Fruit fly (Drosophila melanogaster) whole organism, wandering third instar larva: ENCODE results near the gene CG14324.

Experiments used
- CG32264 ChIP-seq: fragments of 200-800 bp; sonication (Bioruptor generic); optimal IDR thresholded peaks from 2 replicates; lab custom pipeline; 2016; ENCODE audit warnings: missing biosample characterization, missing genetic modification characterization
- CG9705 ChIP-seq: fragments of 200-800 bp; sonication (Bioruptor generic); optimal IDR thresholded peaks from 2 replicates; lab custom pipeline; 2018; ENCODE audit warnings: missing biosample characterization, mild to moderate bottlenecking, missing genetic modification characterization
- CrebA ChIP-seq: fragments of 200-800 bp; sonication (Bioruptor generic); optimal IDR thresholded peaks from 2 replicates; lab custom pipeline; 2016; ENCODE audit warnings: missing biosample characterization, mild to moderate bottlenecking, missing genetic modification characterization, borderline replicate concordance
- Dfd ChIP-seq: fragments of >200 bp; optimal IDR thresholded peaks from 2 replicates; lab custom pipeline; 2017; ENCODE audit warnings: missing biosample characterization, missing genetic modification characterization
- Dif ChIP-seq: fragments of 200-275, 200-300 bp; sonication (Bioruptor generic); optimal IDR thresholded peaks from 2 replicates; lab custom pipeline; 2018; ENCODE audit warnings: missing biosample characterization, missing genetic modification characterization; ENCODE audit not compliant: partially characterized antibody
- GATAd ChIP-seq: sonication (Bioruptor generic); optimal IDR thresholded peaks from 2 replicates; lab custom pipeline; 2016; ENCODE audit warnings: missing biosample characterization, missing genetic modification characterization
- HLH106 ChIP-seq: fragments of 200-800 bp; optimal IDR thresholded peaks from 3 replicates; lab custom pipeline; 2019; ENCODE audit warnings: missing biosample characterization, mild to moderate bottlenecking, missing genetic modification characterization, moderate library complexity
- Hnf4 ChIP-seq: fragments of 200-800 bp; sonication (Bioruptor generic); optimal IDR thresholded peaks from 2 replicates; lab custom pipeline; 2016; ENCODE audit warnings: missing biosample characterization, mild to moderate bottlenecking, missing genetic modification characterization
- Hr78 ChIP-seq: fragments of >200 bp; optimal IDR thresholded peaks from 2 replicates; lab custom pipeline; 2017; ENCODE audit warnings: missing biosample characterization, missing genetic modification characterization
- Hr83 ChIP-seq: fragments of 200-300 bp; sonication (Bioruptor generic); optimal IDR thresholded peaks from 2 replicates; lab custom pipeline; 2016; ENCODE audit warnings: missing biosample characterization, mild to moderate bottlenecking, missing genetic modification characterization, moderate library complexity; ENCODE audit not compliant: poor library complexity, severe bottlenecking
- Jra ChIP-seq: sonication (Bioruptor generic); optimal IDR thresholded peaks from 2 replicates; lab custom pipeline; 2016; ENCODE audit warnings: missing biosample characterization, missing genetic modification characterization
- Myc ChIP-seq: fragments of >200 bp; optimal IDR thresholded peaks from 2 replicates; lab custom pipeline; 2017
- N ChIP-seq: fragments of >200 bp; optimal IDR thresholded peaks from 2 replicates; lab custom pipeline; 2018; ENCODE audit warnings: missing biosample characterization, missing external identifiers, missing genetic modification characterization
- OdsH ChIP-seq: fragments of 200-800 bp; sonication (Bioruptor generic); optimal IDR thresholded peaks from 2 replicates; lab custom pipeline; 2016; ENCODE audit warnings: missing biosample characterization, mild to moderate bottlenecking, missing genetic modification characterization
- Rel ChIP-seq, 2 experiments: fragments of 200-800 bp; sonication (Bioruptor generic) in 1 of 2; optimal IDR thresholded peaks; 2 replicates in 1 of 2; 3 replicates in 1 of 2; lab custom pipeline; 2016 to 2019; ENCODE audit warnings: mild to moderate bottlenecking in 2 of 2, missing biosample characterization in 2 of 2, missing genetic modification characterization in 2 of 2, moderate library complexity in 1 of 2
- Sp1 ChIP-seq: fragments of 200-800 bp; sonication (Bioruptor generic); optimal IDR thresholded peaks from 3 replicates; lab custom pipeline; 2019; ENCODE audit warnings: missing biosample characterization, mild to moderate bottlenecking, missing genetic modification characterization, moderate library complexity
- Vsx2 ChIP-seq: fragments of 200-300, 225-300 bp; sonication (Bioruptor generic); optimal IDR thresholded peaks from 2 replicates; lab custom pipeline; 2018; ENCODE audit warnings: missing biosample characterization, missing genetic modification characterization; ENCODE audit not compliant: partially characterized antibody
- br ChIP-seq: fragments of 200-800 bp; sonication (Bioruptor generic); optimal IDR thresholded peaks from 2 replicates; lab custom pipeline; 2016; ENCODE audit warnings: missing biosample characterization, missing genetic modification characterization
- brk ChIP-seq: fragments of 200-800 bp; sonication (Bioruptor generic); optimal IDR thresholded peaks from 2 replicates; lab custom pipeline; 2016; ENCODE audit warnings: missing biosample characterization, mild to moderate bottlenecking, missing genetic modification characterization
- dmrt93B ChIP-seq: fragments of 200-800 bp; sonication (Bioruptor generic); optimal IDR thresholded peaks from 2 replicates; lab custom pipeline; 2018; ENCODE audit warnings: missing biosample characterization, mild to moderate bottlenecking, missing genetic modification characterization
- ey ChIP-seq: fragments of 200-800 bp; sonication (Bioruptor generic); optimal IDR thresholded peaks from 2 replicates; lab custom pipeline; 2016; ENCODE audit warnings: missing biosample characterization, missing genetic modification characterization
- foxo ChIP-seq, 2 experiments: fragments of 200-800 bp; sonication (Bioruptor generic); optimal IDR thresholded peaks; 2 replicates in 1 of 2; 3 replicates in 1 of 2; lab custom pipeline; 2016 to 2017; ENCODE audit warnings: missing biosample characterization in 2 of 2, missing genetic modification characterization in 2 of 2
- fru ChIP-seq: fragments of 200-800 bp; sonication (Bioruptor generic); optimal IDR thresholded peaks from 3 replicates; lab custom pipeline; 2016; ENCODE audit warnings: missing biosample characterization, mild to moderate bottlenecking, missing genetic modification characterization
- h ChIP-seq: fragments of 200-800 bp; sonication (Bioruptor generic); optimal IDR thresholded peaks from 3 replicates; lab custom pipeline; 2016; ENCODE audit warnings: missing biosample characterization, mild to moderate bottlenecking, missing genetic modification characterization
- pan ChIP-seq: fragments of >200 bp; optimal IDR thresholded peaks from 2 replicates; lab custom pipeline; 2017
- psq ChIP-seq: fragments of 200-800 bp; sonication (Bioruptor generic); optimal IDR thresholded peaks from 3 replicates; lab custom pipeline; 2017; ENCODE audit warnings: missing biosample characterization, mild to moderate bottlenecking, missing genetic modification characterization, moderate library complexity
- rgr ChIP-seq: fragments of 200-800 bp; sonication (Bioruptor generic); optimal IDR thresholded peaks from 3 replicates; lab custom pipeline; 2016; ENCODE audit warnings: missing biosample characterization, mild to moderate bottlenecking, missing genetic modification characterization
- sage ChIP-seq: fragments of 200-800 bp; sonication (Bioruptor generic); optimal IDR thresholded peaks from 2 replicates; lab custom pipeline; 2016; ENCODE audit warnings: missing biosample characterization, mild to moderate bottlenecking, missing genetic modification characterization
- tai ChIP-seq: sonication (Bioruptor generic); optimal IDR thresholded peaks from 2 replicates; lab custom pipeline; 2016; ENCODE audit warnings: missing biosample characterization, missing genetic modification characterization
- usp ChIP-seq: fragments of >200 bp; optimal IDR thresholded peaks from 2 replicates; lab custom pipeline; 2017; ENCODE audit warnings: missing biosample characterization, missing genetic modification characterization
- woc ChIP-seq: sonication (Bioruptor generic); optimal IDR thresholded peaks from 2 replicates; lab custom pipeline; 2016; ENCODE audit warnings: missing biosample characterization, mild to moderate bottlenecking, missing genetic modification characterization

The CG14324 gene

dm6 chr3R:17611411-17611810 lies 7.2 kb downstream of the CG14324 start, which contains the start of gene Edg91:
Gene Edg91 (minus strand): TSS chr3R:17611511.
- no peak for TF ChIP-seq Rel (GFP tag; optimal IDR thresholded peaks at IDR 0.05; lab: Kevin White, UChicago)
- TF ChIP-seq Rel (tag; optimal IDR thresholded peaks at IDR 0.05; lab: Kevin White, UChicago): no peak
- TF ChIP-seq HLH106 (tag; lab: Kevin White, UChicago): no peak
- TF ChIP-seq Sp1: no peak
- TF ChIP-seq Vsx2 (GFP tag; lab: Kevin White, UChicago): no peak
- no peak for TF ChIP-seq OdsH (GFP tag; lab: Kevin White, UChicago)
- TF ChIP-seq usp: no peak
- TF ChIP-seq tai: no peak
- TF ChIP-seq CG9705: no peak
- no peak for TF ChIP-seq ey (GFP tag; lab: Kevin White, UChicago)
- TF ChIP-seq pan (lab: Kevin White, UChicago): no peak
- no peak for TF ChIP-seq psq
- TF ChIP-seq CrebA (GFP tag; lab: Kevin White, UChicago): no peak
- TF ChIP-seq br (GFP tag; lab: Kevin White, UChicago): no peak
- TF ChIP-seq dmrt93B: no peak
- no peak for TF ChIP-seq fru (GFP tag; lab: Kevin White, UChicago)
- TF ChIP-seq brk: no peak
- TF ChIP-seq Hr83 (GFP tag; lab: Kevin White, UChicago): no peak

- no peak for TF ChIP-seq Jra (GFP tag; lab: Kevin White, UChicago)
- no peak for TF ChIP-seq Myc (lab: Kevin White, UChicago)
- no peak for TF ChIP-seq HLH106 (tag; lab: Kevin White, UChicago)
- no peak for TF ChIP-seq h
- no peak for TF ChIP-seq br (GFP tag; lab: Kevin White, UChicago)
- no peak for TF ChIP-seq rgr (GFP tag; lab: Kevin White, UChicago)
- TF ChIP-seq Dfd: no peak
- no peak for TF ChIP-seq CG9705
- no peak for TF ChIP-seq GATAd (GFP tag; lab: Kevin White, UChicago)
- TF ChIP-seq N (GFP tag; lab: Kevin White, UChicago): no peak
- TF ChIP-seq fru (GFP tag; lab: Kevin White, UChicago): no peak
- TF ChIP-seq sage (GFP tag; lab: Kevin White, UChicago): no peak
- TF ChIP-seq tai: no peak
- TF ChIP-seq Hnf4 (GFP tag; lab: Kevin White, UChicago): no peak
- no peak for TF ChIP-seq OdsH (GFP tag; lab: Kevin White, UChicago)
Observed at dm6 chr3R:17609059-17609458, 9.5 kb downstream of the CG14324 start, which contains the start of gene CG14329. Gene CG14329 (plus strand): TSS chr3R:17609359.

dm6 chr3R:17605872-17606271 lies 12.7 kb downstream of the CG14324 start, which contains the start of gene sll:
Gene sll (plus strand): TSS chr3R:17606106.
- TF ChIP-seq rgr (GFP tag; lab: Kevin White, UChicago) (no peak), br (GFP tag; lab: Kevin White, UChicago) (no peak), CG32264 (GFP tag; lab: Kevin White, UChicago) (no peak), OdsH (GFP tag; lab: Kevin White, UChicago) (no peak)

- TF ChIP-seq HLH106 (tag; lab: Kevin White, UChicago): peak; percentile 1
- peak; percentile 67 for TF ChIP-seq Myc (lab: Kevin White, UChicago)
- peak; percentile 51 for TF ChIP-seq Vsx2 (GFP tag; lab: Kevin White, UChicago)
- TF ChIP-seq woc (GFP tag; lab: Kevin White, UChicago): peak; percentile 46
- no peak for TF ChIP-seq Hnf4 (GFP tag; lab: Kevin White, UChicago)
Observed at dm6 chr3R:17604880-17605667, 13.5 kb downstream of the CG14324 start.

dm6 chr3R:17604198-17604879 lies 14.3 kb downstream of the CG14324 start:
- TF ChIP-seq woc (GFP tag; lab: Kevin White, UChicago): peak; percentile 25
- TF ChIP-seq Sp1: peak; percentile 78
- peak; percentile 4 for TF ChIP-seq Dif
- TF ChIP-seq OdsH (GFP tag; lab: Kevin White, UChicago): peak; percentile 22
- no peak for TF ChIP-seq br (GFP tag; lab: Kevin White, UChicago)
- no peak for TF ChIP-seq Hr78 (GFP tag; lab: Kevin White, UChicago)
- TF ChIP-seq Myc (lab: Kevin White, UChicago): no peak
- peak; percentile 33 for TF ChIP-seq rgr (GFP tag; lab: Kevin White, UChicago)
- peak; percentile 57 for TF ChIP-seq psq
- peak in 1 of 2 experiments; percentile 37 for TF ChIP-seq foxo (GFP tag; optimal IDR thresholded peaks at IDR 0.05; lab: Kevin White, UChicago)
- no peak for TF ChIP-seq Rel (GFP tag; optimal IDR thresholded peaks at IDR 0.05; lab: Kevin White, UChicago)
- peak; percentile 14 for TF ChIP-seq Rel (tag; optimal IDR thresholded peaks at IDR 0.05; lab: Kevin White, UChicago)
- peak; percentile 26 for TF ChIP-seq CG9705
- TF ChIP-seq dmrt93B: peak; percentile 51
- TF ChIP-seq tai: no peak
- TF ChIP-seq h: peak; percentile 33
- peak; percentile 71 for TF ChIP-seq HLH106 (tag; lab: Kevin White, UChicago)
- TF ChIP-seq fru (GFP tag; lab: Kevin White, UChicago): no peak
- no peak for TF ChIP-seq Hnf4 (GFP tag; lab: Kevin White, UChicago)
